Worm (Caenorhabditis elegans) whole organism, L4 larva: Measurements from ENCODE around the gene inx-6.

ENCODE experiments used
- D1046.2 ChIP-seq: fragments of 200-800 bp; sonication (Bioruptor generic); IDR thresholded peaks from 2 replicates; pipeline ENCODE4 v1.3.6; 2022; ENCODE audit warnings: missing genetic modification characterization, missing compliant biosample characterization
- F37D6.2 ChIP-seq: sonication (generic microtip); optimal IDR thresholded peaks from 2 replicates; lab custom pipeline; 2016; ENCODE audit warnings: mild to moderate bottlenecking, missing genetic modification characterization, missing compliant biosample characterization
- F44E2.7 ChIP-seq: fragments of 200-800 bp; sonication (Bioruptor generic); IDR thresholded peaks from 2 replicates; pipeline ENCODE4 v2.1.2; 2022; ENCODE audit warnings: missing genetic modification characterization, missing compliant biosample characterization
- R02D3.7 ChIP-seq: fragments of 150-350 bp; sonication (generic microtip); optimal IDR thresholded peaks from 3 replicates; lab custom pipeline; 2014; ENCODE audit warnings: missing biosample characterization, missing genetic modification characterization
- T26A8.4 ChIP-seq: fragments of 200-800 bp; sonication (Bioruptor generic); IDR thresholded peaks from 2 replicates; pipeline ENCODE4 v1.3.6; 2022; ENCODE audit warnings: missing genetic modification characterization, missing compliant biosample characterization
- Y48G9A.11 ChIP-seq: fragments of 200-800 bp; sonication (Bioruptor generic); IDR thresholded peaks from 2 replicates; pipeline ENCODE4 v1.3.6; 2022; ENCODE audit warnings: missing genetic modification reagents, missing genetic modification characterization, missing compliant biosample characterization
- Y5F2A.4 ChIP-seq: fragments of 200-800 bp; sonication (Bioruptor generic); optimal IDR thresholded peaks from 2 replicates; lab custom pipeline; 2018; ENCODE audit warnings: mild to moderate bottlenecking, missing genetic modification characterization, missing compliant biosample characterization
- aha-1 ChIP-seq: fragments of 150-350 bp; peaks from one replicate; lab custom pipeline; 2014; ENCODE audit warnings: missing biosample characterization, missing genetic modification characterization
- attf-4 ChIP-seq: sonication (generic microtip); optimal IDR thresholded peaks from 3 replicates; lab custom pipeline; 2017; ENCODE audit warnings: missing biosample characterization, missing genetic modification characterization
- ceh-20 ChIP-seq: fragments of 200-800 bp; sonication (Bioruptor generic); IDR thresholded peaks from 2 replicates; pipeline ENCODE4 v1.3.6; 2022; ENCODE audit warnings: missing genetic modification reagents, missing genetic modification characterization, missing compliant biosample characterization
- ceh-28 ChIP-seq: fragments of 150-350 bp; optimal IDR thresholded peaks from 2 replicates; lab custom pipeline; 2014; ENCODE audit warnings: missing biosample characterization, missing genetic modification reagents, missing genetic modification characterization
- ceh-82 ChIP-seq: sonication (generic microtip); optimal IDR thresholded peaks from 2 replicates; lab custom pipeline; 2017; ENCODE audit warnings: missing biosample characterization, missing genetic modification characterization
- daf-8 ChIP-seq: fragments of 200-800 bp; sonication (Bioruptor generic); IDR thresholded peaks from 2 replicates; pipeline ENCODE4 v1.3.6; 2022; ENCODE audit warnings: missing genetic modification characterization, missing compliant biosample characterization
- dmd-8 ChIP-seq: fragments of 200-800 bp; sonication (Bioruptor generic); IDR thresholded peaks from 2 replicates; pipeline ENCODE4 v1.3.6; 2022; ENCODE audit warnings: missing genetic modification characterization, missing compliant biosample characterization
- egl-43 ChIP-seq: fragments of 200-800 bp; sonication (Bioruptor generic); IDR thresholded peaks from 2 replicates; pipeline ENCODE4 v1.3.6; 2022; ENCODE audit warnings: missing genetic modification reagents, missing genetic modification characterization, missing compliant biosample characterization
- fkh-10 ChIP-seq: fragments of 150-350 bp; optimal IDR thresholded peaks from 2 replicates; lab custom pipeline; 2014; ENCODE audit warnings: missing biosample characterization, missing genetic modification reagents, missing genetic modification characterization
- hmg-1.1 ChIP-seq: fragments of 200-800 bp; sonication (Bioruptor generic); IDR thresholded peaks from 2 replicates; pipeline ENCODE4 v1.3.6; 2022; ENCODE audit warnings: missing genetic modification reagents, missing genetic modification characterization, missing compliant biosample characterization
- lin-1 ChIP-seq: fragments of 200-800 bp; sonication (Bioruptor generic); IDR thresholded peaks from 2 replicates; pipeline ENCODE4 v1.3.6; 2022; ENCODE audit warnings: missing genetic modification reagents, missing genetic modification characterization, missing compliant biosample characterization
- lin-29 ChIP-seq: fragments of 200-800 bp; sonication (Bioruptor generic); IDR thresholded peaks from 2 replicates; pipeline ENCODE4 v1.3.6; 2022; ENCODE audit warnings: missing genetic modification reagents, missing genetic modification characterization, missing compliant biosample characterization
- madf-5 ChIP-seq, 2 experiments: fragments of 200-800 bp; sonication (Bioruptor generic); IDR thresholded peaks; 2 replicates each; pipeline ENCODE4 v1.3.6; 2022; ENCODE audit warnings: missing compliant biosample characterization in 2 of 2, missing genetic modification characterization in 2 of 2
- madf-9 ChIP-seq: fragments of 200-800 bp; sonication (Bioruptor generic); conservative IDR thresholded peaks from 2 replicates; pipeline ENCODE4 v1.3.6; 2022; ENCODE audit warnings: missing genetic modification reagents, missing genetic modification characterization, missing compliant biosample characterization
- mdl-1 ChIP-seq, 2 experiments: fragments of 150-350 bp in 1 of 2; sonication (generic microtip) in 1 of 2; optimal IDR thresholded peaks; 2 replicates each; lab custom pipeline; 2014 to 2017; ENCODE audit warnings: missing biosample characterization in 2 of 2, missing genetic modification characterization in 2 of 2
- nhr-25 ChIP-seq: sonication (generic microtip); optimal IDR thresholded peaks from 2 replicates; lab custom pipeline; 2017; ENCODE audit warnings: missing genetic modification characterization, mild to moderate bottlenecking, missing compliant biosample characterization, antibody characterized with exemption, moderate library complexity, borderline replicate concordance; ENCODE audit not compliant: insufficient read depth
- nhr-42 ChIP-seq: fragments of 200-800 bp; sonication (Bioruptor generic); IDR thresholded peaks from 2 replicates; pipeline ENCODE4 v1.3.6; 2022; ENCODE audit warnings: missing genetic modification characterization, missing compliant biosample characterization
- pha-4 ChIP-seq, 2 experiments: fragments of 150-350 bp in 1 of 2; fragments of 200-800 bp in 1 of 2; sonication (Bioruptor generic) in 1 of 2; IDR thresholded peaks in 1 of 2; optimal IDR thresholded peaks in 1 of 2; 2 replicates each; pipeline versions ENCODE4 v1.3.6 to Lab custom; 2014 to 2022; ENCODE audit warnings: missing genetic modification characterization in 2 of 2, missing genetic modification reagents in 2 of 2, missing biosample characterization in 1 of 2, missing compliant biosample characterization in 1 of 2
- php-3 ChIP-seq: fragments of 200-800 bp; sonication (Bioruptor generic); IDR thresholded peaks from 2 replicates; pipeline ENCODE4 v1.3.6; 2022; ENCODE audit warnings: missing genetic modification reagents, missing genetic modification characterization, missing compliant biosample characterization
- saeg-2 ChIP-seq: fragments of 200-800 bp; sonication (Bioruptor generic); IDR thresholded peaks from 2 replicates; pipeline ENCODE4 v1.3.6; 2022; ENCODE audit warnings: missing genetic modification reagents, missing genetic modification characterization, missing compliant biosample characterization
- set-16 ChIP-seq: fragments of 200-800 bp; sonication (Bioruptor generic); IDR thresholded peaks from 2 replicates; pipeline ENCODE4 v1.3.6; 2022; ENCODE audit warnings: missing genetic modification reagents, missing genetic modification characterization, missing compliant biosample characterization
- skn-1 ChIP-seq: fragments of 150-350 bp; optimal IDR thresholded peaks from 2 replicates; lab custom pipeline; 2014; ENCODE audit warnings: missing biosample characterization, missing genetic modification characterization
- spr-1 ChIP-seq: sonication (generic microtip); optimal IDR thresholded peaks from 2 replicates; lab custom pipeline; 2016; ENCODE audit warnings: mild to moderate bottlenecking, missing genetic modification characterization, missing compliant biosample characterization
- tra-1 ChIP-seq: fragments of 200-800 bp; sonication (Bioruptor generic); IDR thresholded peaks from 2 replicates; pipeline ENCODE4 v1.3.6; 2022; ENCODE audit warnings: missing genetic modification reagents, missing genetic modification characterization, missing compliant biosample characterization
- unc-62 ChIP-seq, 3 experiments: fragments of 150-350 bp in 1 of 3; sonication (generic microtip); optimal IDR thresholded peaks in 2 of 3; peaks in 1 of 3; 1 replicate in 1 of 3; 2 replicates in 2 of 3; lab custom pipeline; 2014 to 2017; ENCODE audit warnings: missing biosample characterization in 3 of 3, missing genetic modification characterization in 3 of 3, missing genetic modification reagents in 3 of 3, missing genotype in 1 of 3
- zip-11 ChIP-seq: fragments of 200-800 bp; sonication (Bioruptor generic); IDR thresholded peaks from 2 replicates; pipeline ENCODE4 v1.3.6; 2022; ENCODE audit warnings: missing genetic modification characterization, missing compliant biosample characterization
- ztf-7 ChIP-seq: fragments of 150-350 bp; optimal IDR thresholded peaks from 2 replicates; lab custom pipeline; 2014; ENCODE audit warnings: missing biosample characterization, missing genetic modification characterization

inx-6 gene

ce11 chrIV:12731503-12731902, 14.9 kb upstream of the inx-6 start:
- TF ChIP-seq dmd-8 (GFP tag; lab: Robert Waterston, UW) (0 out of 2 replicates have a peak, but pooled peaks have one; percentile 57), tra-1 (peak; percentile 21; the same call in 1 of the 2 replicates), F44E2.7 (GFP tag; lab: Robert Waterston, UW) (peak; percentile 13; the same call in 1 of the 2 replicates), madf-5 (GFP tag; IDR thresholded peaks at IDR 0.05; lab: Robert Waterston, UW) (peak in 1 of 2 experiments; percentile 55; a peak in 1 of 4 replicates)

- TF ChIP-seq unc-62 (GFP tag; optimal IDR thresholded peaks at IDR 0.05 in 1 of 2; lab: Kevin White, UChicago) (peak in 1 of 2 experiments; percentile 24), unc-62 (tag; optimal IDR thresholded peaks at IDR 0.05; lab: Kevin White, UChicago) (no peak), mdl-1 (tag; optimal IDR thresholded peaks at IDR 0.05; lab: Kevin White, UChicago) (no peak)
Measured at ce11 chrIV:12741438-12741837, 4.9 kb upstream of the inx-6 start, which contains the start of gene T23F6.5. Gene T23F6.5 (minus strand): TSS chrIV:12741538.

- TF ChIP-seq saeg-2 (GFP tag; lab: Robert Waterston, UW) (no peak), madf-9 (GFP tag; lab: Robert Waterston, UW) (0 out of 2 replicates have a peak, but pooled peaks have one; percentile 11), pha-4 (GFP tag; IDR thresholded peaks at IDR 0.05; lab: Robert Waterston, UW) (no peak), pha-4 (tag; optimal IDR thresholded peaks at IDR 0.05; lab: Kevin White, UChicago) (no peak), Y48G9A.11 (GFP tag; lab: Robert Waterston, UW) (no peak), egl-43 (GFP tag; lab: Robert Waterston, UW) (0 out of 2 replicates have a peak, but pooled peaks have one; percentile 38), php-3 (GFP tag; lab: Robert Waterston, UW) (no peak), lin-1 (GFP tag; lab: Robert Waterston, UW) (no peak), set-16 (GFP tag; lab: Robert Waterston, UW) (peak; percentile 90), nhr-25 (no peak), tra-1 (no peak), nhr-42 (GFP tag; lab: Robert Waterston, UW) (0 out of 2 replicates have a peak, but pooled peaks have one; percentile 33)
- TF ChIP-seq, all 104 proteins: peak for 4
Measured at ce11 chrIV:12743680-12744079, 2.7 kb upstream of the inx-6 start.

ce11 chrIV:12744713-12745112, 1.7 kb upstream of the inx-6 start, which contains the start of gene C36H8.1:
Gene C36H8.1 (minus strand): TSS chrIV:12744813.
- TF ChIP-seq ceh-20 (GFP tag; lab: Robert Waterston, UW) (no peak), skn-1 (tag; lab: Kevin White, UChicago) (no peak), D1046.2 (GFP tag; lab: Robert Waterston, UW) (no peak), ceh-28 (tag; lab: Kevin White, UChicago) (no peak), attf-4 (no peak), fkh-10 (GFP tag; lab: Kevin White, UChicago) (no peak), lin-29 (GFP tag; lab: Robert Waterston, UW) (no peak), spr-1 (no peak), ceh-82 (tag; lab: Kevin White, UChicago) (no peak), ztf-7 (tag; lab: Kevin White, UChicago) (no peak)

- TF ChIP-seq D1046.2 (GFP tag; lab: Robert Waterston, UW) (no peak), aha-1 (tag; lab: Kevin White, UChicago) (peak; percentile 90), zip-11 (GFP tag; lab: Robert Waterston, UW) (no peak)
Measured at ce11 chrIV:12748760-12749159, 2.4 kb downstream of the inx-6 start.

- TF ChIP-seq php-3 (GFP tag; lab: Robert Waterston, UW) (no peak), aha-1 (tag; lab: Kevin White, UChicago) (peak; percentile 47), tra-1 (no peak), F37D6.2 (tag; lab: Kevin White, UChicago) (no peak), daf-8 (GFP tag; lab: Robert Waterston, UW) (no peak), Y5F2A.4 (GFP tag; lab: Kevin White, UChicago) (no peak), R02D3.7 (tag; lab: Kevin White, UChicago) (no peak), saeg-2 (GFP tag; lab: Robert Waterston, UW) (no peak), T26A8.4 (peak; percentile 42; the same call in 1 of the 2 replicates), hmg-1.1 (GFP tag; lab: Robert Waterston, UW) (no peak)
Measured at ce11 chrIV:12754170-12754569, 7.8 kb downstream of the inx-6 start.
